Worm (Caenorhabditis elegans) whole organism, L4 larva: Measurements from ENCODE around the gene R13A1.5.

Source experiments
- F37D6.2 ChIP-seq: sonication (generic microtip); optimal IDR thresholded peaks from 2 replicates; lab custom pipeline; 2016; ENCODE audit warnings: mild to moderate bottlenecking, missing genetic modification characterization, missing compliant biosample characterization
- T20F7.1 ChIP-seq: fragments of 200-800 bp; sonication (Bioruptor generic); optimal IDR thresholded peaks from 2 replicates; lab custom pipeline; 2018; ENCODE audit warnings: mild to moderate bottlenecking, missing genetic modification characterization, missing compliant biosample characterization
- Y75B8A.6 ChIP-seq: fragments of 200-800 bp; sonication (Bioruptor generic); IDR thresholded peaks from 2 replicates; pipeline ENCODE4 v1.3.6; 2022; ENCODE audit warnings: missing genetic modification reagents, missing genetic modification characterization, missing compliant biosample characterization
- aha-1 ChIP-seq: fragments of 150-350 bp; peaks from one replicate; lab custom pipeline; 2014; ENCODE audit warnings: missing biosample characterization, missing genetic modification characterization
- aly-2 ChIP-seq: sonication (generic microtip); optimal IDR thresholded peaks from 2 replicates; lab custom pipeline; 2018; ENCODE audit warnings: missing biosample characterization, missing genetic modification characterization
- ama-1 ChIP-seq: fragments of 150-350 bp; optimal IDR thresholded peaks from 2 replicates; lab custom pipeline; 2014; ENCODE audit warnings: inconsistent platforms, mixed read lengths
- arid-1 ChIP-seq: fragments of 200-800 bp; sonication (Bioruptor generic); conservative IDR thresholded peaks from 2 replicates; pipeline ENCODE4 v1.3.6; 2022; ENCODE audit warnings: missing genetic modification reagents, missing genetic modification characterization, missing compliant biosample characterization
- attf-4 ChIP-seq: sonication (generic microtip); optimal IDR thresholded peaks from 3 replicates; lab custom pipeline; 2017; ENCODE audit warnings: missing biosample characterization, missing genetic modification characterization
- ceh-28 ChIP-seq: fragments of 150-350 bp; optimal IDR thresholded peaks from 2 replicates; lab custom pipeline; 2014; ENCODE audit warnings: missing biosample characterization, missing genetic modification reagents, missing genetic modification characterization
- ceh-32 ChIP-seq: sonication (generic microtip); optimal IDR thresholded peaks from 2 replicates; lab custom pipeline; 2016; ENCODE audit warnings: mild to moderate bottlenecking, missing genetic modification characterization, missing compliant biosample characterization; ENCODE audit not compliant: poor library complexity
- ceh-82 ChIP-seq: sonication (generic microtip); optimal IDR thresholded peaks from 2 replicates; lab custom pipeline; 2017; ENCODE audit warnings: missing biosample characterization, missing genetic modification characterization
- ctbp-1 ChIP-seq: fragments of 200-800 bp; sonication (Bioruptor generic); IDR thresholded peaks from 2 replicates; pipeline ENCODE4 v1.3.6; 2022; ENCODE audit warnings: missing genetic modification reagents, missing genetic modification characterization, missing compliant biosample characterization
- daf-12 ChIP-seq: fragments of 150-350 bp; optimal IDR thresholded peaks from 2 replicates; lab custom pipeline; 2014; ENCODE audit warnings: missing biosample characterization, missing genetic modification reagents, missing genetic modification characterization
- daf-16 ChIP-seq, 3 experiments: sonication (generic microtip); optimal IDR thresholded peaks; 2 replicates each; lab custom pipeline; 2016 to 2017; ENCODE audit warnings: missing genetic modification characterization in 3 of 3, missing genetic modification reagents in 3 of 3, mild to moderate bottlenecking in 2 of 3, missing compliant biosample characterization in 2 of 3, missing biosample characterization in 1 of 3, moderate library complexity in 1 of 3
- egl-27 ChIP-seq: sonication (generic microtip); optimal IDR thresholded peaks from 3 replicates; lab custom pipeline; 2017; ENCODE audit warnings: missing biosample characterization, missing genetic modification reagents, missing genetic modification characterization
- egl-43 ChIP-seq: fragments of 200-800 bp; sonication (Bioruptor generic); IDR thresholded peaks from 2 replicates; pipeline ENCODE4 v1.3.6; 2022; ENCODE audit warnings: missing genetic modification reagents, missing genetic modification characterization, missing compliant biosample characterization
- fkh-10 ChIP-seq: fragments of 150-350 bp; optimal IDR thresholded peaks from 2 replicates; lab custom pipeline; 2014; ENCODE audit warnings: missing biosample characterization, missing genetic modification reagents, missing genetic modification characterization
- gei-8 ChIP-seq: fragments of 200-800 bp; sonication (Bioruptor generic); optimal IDR thresholded peaks from 2 replicates; lab custom pipeline; 2018; ENCODE audit warnings: mild to moderate bottlenecking, missing genetic modification characterization, missing compliant biosample characterization
- hif-1 ChIP-seq, 2 experiments: sonication (generic microtip); optimal IDR thresholded peaks; 2 replicates each; lab custom pipeline; 2016 to 2017; ENCODE audit warnings: missing compliant biosample characterization in 2 of 2, missing genetic modification characterization in 2 of 2, missing genetic modification reagents in 2 of 2, missing genotype in 2 of 2, mild to moderate bottlenecking in 1 of 2
- hlh-11 ChIP-seq: fragments of 200-800 bp; sonication (Bioruptor generic); optimal IDR thresholded peaks from 2 replicates; lab custom pipeline; 2018; ENCODE audit warnings: mild to moderate bottlenecking, missing genetic modification characterization, missing compliant biosample characterization
- jun-1 ChIP-seq: fragments of 150-350 bp; optimal IDR thresholded peaks from 2 replicates; lab custom pipeline; 2014; ENCODE audit warnings: missing biosample characterization, missing genetic modification reagents, missing genetic modification characterization
- lim-7 ChIP-seq: fragments of 200-800 bp; sonication (Bioruptor generic); IDR thresholded peaks from 2 replicates; pipeline ENCODE4 v1.3.6; 2022; ENCODE audit warnings: missing genetic modification characterization, missing compliant biosample characterization
- lin-15B ChIP-seq: fragments of 150-350 bp; sonication (generic microtip); optimal IDR thresholded peaks from 3 replicates; lab custom pipeline; 2014; ENCODE audit warnings: missing biosample characterization, missing genetic modification characterization
- lir-3 ChIP-seq: sonication (generic microtip); optimal IDR thresholded peaks from 2 replicates; lab custom pipeline; 2016; ENCODE audit warnings: mild to moderate bottlenecking, missing genetic modification characterization, missing compliant biosample characterization
- lsy-2 ChIP-seq, 2 experiments: fragments of 150-350 bp in 1 of 2; sonication (generic microtip) in 1 of 2; optimal IDR thresholded peaks; 2 replicates each; lab custom pipeline; 2014 to 2017; ENCODE audit warnings: missing biosample characterization in 2 of 2, missing genetic modification characterization in 2 of 2
- madf-9 ChIP-seq: fragments of 200-800 bp; sonication (Bioruptor generic); conservative IDR thresholded peaks from 2 replicates; pipeline ENCODE4 v1.3.6; 2022; ENCODE audit warnings: missing genetic modification reagents, missing genetic modification characterization, missing compliant biosample characterization
- mdl-1 ChIP-seq, 2 experiments: fragments of 150-350 bp in 1 of 2; sonication (generic microtip) in 1 of 2; optimal IDR thresholded peaks; 2 replicates each; lab custom pipeline; 2014 to 2017; ENCODE audit warnings: missing biosample characterization in 2 of 2, missing genetic modification characterization in 2 of 2
- mdt-29 ChIP-seq: fragments of 200-800 bp; sonication (Bioruptor generic); IDR thresholded peaks from 2 replicates; pipeline ENCODE4 v1.3.6; 2022; ENCODE audit warnings: missing genetic modification reagents, missing genetic modification characterization, missing compliant biosample characterization
- mep-1 ChIP-seq: fragments of 150-350 bp; sonication (generic microtip); optimal IDR thresholded peaks from 3 replicates; lab custom pipeline; 2014; ENCODE audit warnings: missing biosample characterization, missing genetic modification characterization
- mes-2 ChIP-seq: sonication (generic microtip); optimal IDR thresholded peaks from 2 replicates; lab custom pipeline; 2016; ENCODE audit warnings: missing genotype, mild to moderate bottlenecking, missing genetic modification characterization, missing compliant biosample characterization; ENCODE audit not compliant: poor library complexity, severe bottlenecking
- mxl-3 ChIP-seq: fragments of 200-800 bp; sonication (Bioruptor generic); optimal IDR thresholded peaks from 2 replicates; lab custom pipeline; 2018; ENCODE audit warnings: mild to moderate bottlenecking, missing genetic modification characterization, missing compliant biosample characterization
- nhr-10 ChIP-seq: fragments of 150-350 bp; optimal IDR thresholded peaks from 2 replicates; lab custom pipeline; 2014; ENCODE audit warnings: missing biosample characterization, missing genetic modification characterization
- nhr-111 ChIP-seq: fragments of 200-800 bp; sonication (Bioruptor generic); optimal IDR thresholded peaks from 2 replicates; lab custom pipeline; 2018; ENCODE audit warnings: mild to moderate bottlenecking, missing genetic modification characterization, missing compliant biosample characterization
- nhr-28 ChIP-seq: fragments of 150-350 bp; optimal IDR thresholded peaks from 2 replicates; lab custom pipeline; 2014; ENCODE audit warnings: missing biosample characterization, missing genetic modification characterization
- nhr-41 ChIP-seq: fragments of 200-800 bp; sonication (Bioruptor generic); IDR thresholded peaks from 2 replicates; pipeline ENCODE4 v1.3.6; 2022; ENCODE audit warnings: missing genetic modification reagents, missing genetic modification characterization, missing compliant biosample characterization
- nhr-48 ChIP-seq: sonication (generic microtip); optimal IDR thresholded peaks from 2 replicates; lab custom pipeline; 2016; ENCODE audit warnings: mild to moderate bottlenecking, missing genetic modification characterization, missing compliant biosample characterization
- php-3 ChIP-seq: fragments of 200-800 bp; sonication (Bioruptor generic); IDR thresholded peaks from 2 replicates; pipeline ENCODE4 v1.3.6; 2022; ENCODE audit warnings: missing genetic modification reagents, missing genetic modification characterization, missing compliant biosample characterization
- saeg-2 ChIP-seq: fragments of 200-800 bp; sonication (Bioruptor generic); IDR thresholded peaks from 2 replicates; pipeline ENCODE4 v1.3.6; 2022; ENCODE audit warnings: missing genetic modification reagents, missing genetic modification characterization, missing compliant biosample characterization
- snpc-1.2 ChIP-seq: fragments of 200-800 bp; sonication (Bioruptor generic); IDR thresholded peaks from 2 replicates; pipeline ENCODE4 v1.3.6; 2022; ENCODE audit warnings: missing genetic modification reagents, missing genetic modification characterization, missing compliant biosample characterization
- spr-1 ChIP-seq: sonication (generic microtip); optimal IDR thresholded peaks from 2 replicates; lab custom pipeline; 2016; ENCODE audit warnings: mild to moderate bottlenecking, missing genetic modification characterization, missing compliant biosample characterization
- spr-3 ChIP-seq: fragments of 200-800 bp; sonication (Bioruptor generic); optimal IDR thresholded peaks from 2 replicates; lab custom pipeline; 2018; ENCODE audit warnings: mild to moderate bottlenecking, missing genetic modification characterization, missing compliant biosample characterization
- tra-1 ChIP-seq: fragments of 200-800 bp; sonication (Bioruptor generic); IDR thresholded peaks from 2 replicates; pipeline ENCODE4 v1.3.6; 2022; ENCODE audit warnings: missing genetic modification reagents, missing genetic modification characterization, missing compliant biosample characterization
- unc-62 ChIP-seq, 3 experiments: fragments of 150-350 bp in 1 of 3; sonication (generic microtip); optimal IDR thresholded peaks in 2 of 3; peaks in 1 of 3; 1 replicate in 1 of 3; 2 replicates in 2 of 3; lab custom pipeline; 2014 to 2017; ENCODE audit warnings: missing biosample characterization in 3 of 3, missing genetic modification characterization in 3 of 3, missing genetic modification reagents in 3 of 3, missing genotype in 1 of 3
- vab-7 ChIP-seq: fragments of 200-800 bp; sonication (Bioruptor generic); IDR thresholded peaks from 2 replicates; pipeline ENCODE4 v1.3.6; 2022; ENCODE audit warnings: missing genetic modification reagents, missing genetic modification characterization, missing compliant biosample characterization
- zfp-2 ChIP-seq: sonication (generic microtip); optimal IDR thresholded peaks from 2 replicates; lab custom pipeline; 2016; ENCODE audit warnings: mild to moderate bottlenecking, missing genetic modification characterization, missing compliant biosample characterization
- zfp-3 ChIP-seq: fragments of 200-800 bp; sonication (Bioruptor generic); conservative IDR thresholded peaks from 2 replicates; pipeline ENCODE4 v1.3.6; 2022; ENCODE audit warnings: missing genetic modification reagents, missing genetic modification characterization, missing compliant biosample characterization

Gene R13A1.5

DNA sequence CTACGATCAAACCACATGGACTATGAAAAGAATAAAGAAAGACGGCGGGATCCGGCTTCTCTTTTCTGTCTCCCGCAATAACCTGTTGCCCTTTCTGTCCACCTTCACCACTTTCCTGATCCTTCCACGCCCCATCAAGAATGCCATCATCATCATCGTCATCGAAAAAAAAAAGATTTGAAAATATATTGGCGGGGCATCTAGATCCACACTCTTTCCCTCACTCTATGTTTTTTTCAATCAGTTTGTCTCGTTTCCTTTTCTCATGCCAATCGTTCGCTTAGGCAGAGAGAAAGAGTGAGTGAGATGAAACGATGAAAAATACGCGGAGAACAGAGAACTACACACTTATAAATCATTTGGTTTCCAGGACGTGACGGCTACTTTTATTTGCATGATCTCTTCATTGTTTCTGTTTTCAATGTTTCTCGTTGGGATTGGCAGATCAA lies 41.9 kb upstream of the R13A1.5 start:
- peak; percentile 42 for TF ChIP-seq nhr-28 (tag; lab: Kevin White, UChicago)
- TF ChIP-seq unc-62 (GFP tag; optimal IDR thresholded peaks at IDR 0.05 in 1 of 2; lab: Kevin White, UChicago) = peak in 1 of 2 experiments; percentile 83
- TF ChIP-seq unc-62 (tag; optimal IDR thresholded peaks at IDR 0.05; lab: Kevin White, UChicago) = no peak
- TF ChIP-seq nhr-41 (GFP tag; lab: Robert Waterston, UW) = no peak
- TF ChIP-seq fkh-10 (GFP tag; lab: Kevin White, UChicago) = no peak
- no peak for TF ChIP-seq ama-1 (lab: Kevin White, UChicago)
- peak; percentile 41 for TF ChIP-seq aha-1 (tag; lab: Kevin White, UChicago)
- no peak for TF ChIP-seq egl-43 (GFP tag; lab: Robert Waterston, UW)
- TF ChIP-seq zfp-2 (tag; lab: Kevin White, UChicago) = no peak
- peak in 1 of 2 experiments; percentile 52 for TF ChIP-seq daf-16 (GFP tag; optimal IDR thresholded peaks at IDR 0.05; lab: Kevin White, UChicago)
- no peak for TF ChIP-seq daf-16 (tag; optimal IDR thresholded peaks at IDR 0.05; lab: Kevin White, UChicago)
- peak; percentile 81 for TF ChIP-seq hlh-11 (tag; lab: Kevin White, UChicago)
- TF ChIP-seq spr-1 (tag; lab: Kevin White, UChicago) = no peak
- TF ChIP-seq lim-7 (GFP tag; lab: Robert Waterston, UW) = no peak
- no peak for TF ChIP-seq lsy-2 (tag; optimal IDR thresholded peaks at IDR 0.05; lab: Kevin White, UChicago)
- peak; percentile 78 for TF ChIP-seq mxl-3
- TF ChIP-seq nhr-48 (tag; lab: Kevin White, UChicago) = peak; percentile 60
- peak in 1 of 2 experiments; percentile 30 for TF ChIP-seq mdl-1 (tag; optimal IDR thresholded peaks at IDR 0.05; lab: Kevin White, UChicago)
- no peak for TF ChIP-seq nhr-10 (tag; lab: Kevin White, UChicago)
- no peak for TF ChIP-seq F37D6.2 (tag; lab: Kevin White, UChicago)
- TF ChIP-seq vab-7 = no peak
- no peak for TF ChIP-seq saeg-2 (GFP tag; lab: Robert Waterston, UW)
- TF ChIP-seq, all 104 proteins: peak for 8

DNA sequence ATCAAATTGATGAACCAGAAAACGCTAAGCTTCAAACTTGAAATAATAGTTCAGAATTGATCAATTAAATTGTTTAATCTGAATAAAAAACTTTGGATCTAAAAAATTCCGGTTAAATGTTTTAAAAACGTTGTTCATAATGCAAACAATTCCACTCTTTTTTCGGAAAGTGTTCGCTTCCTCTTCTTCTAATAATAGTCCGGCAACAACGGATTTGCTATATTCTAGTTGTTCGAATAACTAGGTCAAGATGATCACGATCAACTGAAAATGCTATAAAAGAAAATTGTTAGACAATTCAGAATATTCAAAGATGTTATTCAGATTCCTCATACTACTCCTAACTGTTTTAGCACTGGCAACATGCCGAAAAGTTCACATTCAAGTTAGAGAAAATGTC lies 39.3 kb upstream of the R13A1.5 start, which contains the start of gene D2024.4:
Gene D2024.4, plus strand, starts transcription at position 301 of the 400 bp plus-strand sequence.
- TF ChIP-seq snpc-1.2 (GFP tag; lab: Robert Waterston, UW) = no peak
- no peak for TF ChIP-seq nhr-10 (tag; lab: Kevin White, UChicago)
- TF ChIP-seq arid-1 = no peak
- no peak for TF ChIP-seq lin-15B
- TF ChIP-seq nhr-111 (GFP tag; lab: Kevin White, UChicago) = no peak
- no peak for TF ChIP-seq zfp-3
- TF ChIP-seq madf-9 = no peak
- no peak for TF ChIP-seq aly-2 (tag; lab: Kevin White, UChicago)
- TF ChIP-seq nhr-28 (tag; lab: Kevin White, UChicago) = no peak
- no peak for TF ChIP-seq jun-1 (tag; lab: Kevin White, UChicago)
- TF ChIP-seq ceh-28 (tag; lab: Kevin White, UChicago) = no peak
- no peak for TF ChIP-seq ceh-82 (tag; lab: Kevin White, UChicago)

DNA sequence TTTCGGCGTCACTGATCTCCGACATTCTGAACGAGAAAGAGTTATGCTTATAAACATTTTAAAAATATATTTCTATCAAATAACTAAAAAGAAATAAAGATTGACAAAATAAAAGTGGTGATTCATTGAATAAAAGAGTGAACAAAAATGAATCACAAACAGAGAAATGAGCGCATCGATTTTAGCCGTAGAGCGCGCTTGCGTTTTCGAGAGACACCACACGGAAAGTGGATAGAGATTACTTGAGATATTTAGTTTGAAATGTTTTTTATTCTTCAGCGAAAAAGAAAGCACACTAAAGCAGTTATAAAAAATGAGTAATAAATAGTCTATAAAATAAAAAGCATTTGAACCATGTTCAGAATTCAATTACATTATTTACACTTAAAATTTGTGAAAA lies 38.6 kb upstream of the R13A1.5 start, which contains the start of gene cap-1:
Gene cap-1, minus strand, starts transcription at position 26 of the 400 bp plus-strand sequence.
- TF ChIP-seq daf-16 (GFP tag; optimal IDR thresholded peaks at IDR 0.05; lab: Kevin White, UChicago) (no peak), daf-16 (tag; optimal IDR thresholded peaks at IDR 0.05; lab: Kevin White, UChicago) (peak; percentile 42), ctbp-1 (no peak), hlh-11 (tag; lab: Kevin White, UChicago) (peak; percentile 45), spr-1 (tag; lab: Kevin White, UChicago) (no peak), vab-7 (no peak), lir-3 (tag; lab: Kevin White, UChicago) (no peak), tra-1 (GFP tag; lab: Robert Waterston, UW) (no peak), Y75B8A.6 (GFP tag; lab: Robert Waterston, UW) (no peak), mep-1 (tag; lab: Kevin White, UChicago) (peak; percentile 88), php-3 (GFP tag; lab: Robert Waterston, UW) (no peak), attf-4 (tag; lab: Kevin White, UChicago) (no peak), T20F7.1 (GFP tag; lab: Kevin White, UChicago) (peak; percentile 47), ceh-32 (tag; lab: Kevin White, UChicago) (no peak), gei-8 (GFP tag; lab: Kevin White, UChicago) (no peak), mdl-1 (tag; optimal IDR thresholded peaks at IDR 0.05; lab: Kevin White, UChicago) (no peak), mdt-29 (GFP tag; lab: Robert Waterston, UW) (no peak), egl-27 (tag; lab: Kevin White, UChicago) (no peak), mes-2 (tag; lab: Kevin White, UChicago) (peak; percentile 96), hif-1 (tag; optimal IDR thresholded peaks at IDR 0.05; lab: Kevin White, UChicago) (peak in 1 of 2 experiments; percentile 60), fkh-10 (GFP tag; lab: Kevin White, UChicago) (peak; percentile 17), daf-12 (tag; lab: Kevin White, UChicago) (no peak), spr-3 (GFP tag; lab: Kevin White, UChicago) (no peak), aha-1 (tag; lab: Kevin White, UChicago) (no peak), nhr-10 (tag; lab: Kevin White, UChicago) (no peak)
